Worm (Caenorhabditis elegans): ENCODE data around the gene ilkp-1.

Gene ilkp-1

ce11 chrII:11092413-11092812 is 42.4 kb downstream of the ilkp-1 start, which contains the start of gene rpl-42:
Gene rpl-42 (plus strand): TSS chrII:11092713.
- TF ChIP-seq ztf-1 (GFP tag; conservative IDR thresholded peaks at IDR 0.05) = no peak
- no peak for TF ChIP-seq lin-39 (tag; optimal IDR thresholded peaks at IDR 0.05)
- TF ChIP-seq crh-2 (tag; optimal IDR thresholded peaks at IDR 0.05) = no peak
- no peak for TF ChIP-seq nhr-11 (tag; optimal IDR thresholded peaks at IDR 0.05)
- no peak for TF ChIP-seq fos-1 (tag; optimal IDR thresholded peaks at IDR 0.05)
- TF ChIP-seq ZK546.5 (tag; optimal IDR thresholded peaks at IDR 0.05) = no peak
- TF ChIP-seq lsy-2 (tag; optimal IDR thresholded peaks at IDR 0.05) = no peak
- no peak for TF ChIP-seq alr-1 (tag; optimal IDR thresholded peaks at IDR 0.05)
- TF ChIP-seq ceh-16 (tag; optimal IDR thresholded peaks at IDR 0.05) = no peak
- no peak for TF ChIP-seq elt-3 (tag; optimal IDR thresholded peaks at IDR 0.05)
- no peak for TF ChIP-seq elt-1 (tag; optimal IDR thresholded peaks at IDR 0.05)
- TF ChIP-seq peb-1 (tag; optimal IDR thresholded peaks at IDR 0.05) = no peak
- no peak for TF ChIP-seq R02D3.7 (tag; optimal IDR thresholded peaks at IDR 0.05)
- no peak for TF ChIP-seq sem-4 (tag; optimal IDR thresholded peaks at IDR 0.05)
- no peak for TF ChIP-seq Y55F3AM.14 (GFP tag; optimal IDR thresholded peaks at IDR 0.05)
- TF ChIP-seq C34F6.9 (tag; optimal IDR thresholded peaks at IDR 0.05) = no peak
- no peak for TF ChIP-seq unc-62 (GFP tag; optimal IDR thresholded peaks at IDR 0.05)

DNA sequence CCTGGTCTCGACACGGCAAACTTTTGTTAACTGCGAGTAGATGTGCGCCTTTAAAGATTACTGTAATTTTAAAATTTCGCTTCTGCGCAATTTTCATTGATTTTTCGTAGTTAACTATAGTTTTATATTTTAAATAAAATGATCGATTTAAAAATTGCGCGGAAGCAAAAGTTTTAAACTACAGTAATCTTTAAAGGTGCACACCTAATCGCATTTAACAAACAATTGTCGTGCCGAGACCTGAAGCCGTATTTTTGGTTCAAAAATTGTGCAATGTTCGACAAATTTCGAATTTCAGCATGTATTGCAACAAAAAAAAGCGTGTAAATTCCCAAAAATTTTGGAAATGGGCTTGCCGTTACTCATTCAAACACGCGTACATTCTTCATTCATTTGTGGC is 44.4 kb downstream of the ilkp-1 start:
- TF ChIP-seq unc-55 (GFP tag; optimal IDR thresholded peaks at IDR 0.05) (no peak), alr-1 (tag; optimal IDR thresholded peaks at IDR 0.05) (no peak), nhr-77 (tag; optimal IDR thresholded peaks at IDR 0.05) (no peak), ama-1 (optimal IDR thresholded peaks at IDR 0.05) (no peak), unc-62 (GFP tag; optimal IDR thresholded peaks at IDR 0.05) (no peak), C34F6.9 (tag; optimal IDR thresholded peaks at IDR 0.05) (no peak), sma-9 (GFP tag; optimal IDR thresholded peaks at IDR 0.05) (no peak), sma-9 (tag; optimal IDR thresholded peaks at IDR 0.05) (no peak), lin-39 (tag; optimal IDR thresholded peaks at IDR 0.05) (no peak), egl-27 (tag; optimal IDR thresholded peaks at IDR 0.05) (no peak), crh-2 (tag; optimal IDR thresholded peaks at IDR 0.05) (no peak), R02D3.7 (tag; optimal IDR thresholded peaks at IDR 0.05) (no peak), mdl-1 (tag; optimal IDR thresholded peaks at IDR 0.05) (no peak), ztf-4 (tag; optimal IDR thresholded peaks at IDR 0.05) (no peak), zag-1 (tag; optimal IDR thresholded peaks at IDR 0.05) (no peak), nhr-21 (tag; optimal IDR thresholded peaks at IDR 0.05) (no peak), peb-1 (tag; optimal IDR thresholded peaks at IDR 0.05) (no peak)

ce11 chrII:11096233-11096632 is 46.2 kb downstream of the ilkp-1 start, which contains the start of gene nbs-1:
Gene nbs-1 (minus strand): TSS chrII:11096478.
- no peak for TF ChIP-seq C34F6.9 (tag; optimal IDR thresholded peaks at IDR 0.05)
- no peak for TF ChIP-seq snpc-4 (tag; optimal IDR thresholded peaks at IDR 0.05)
- no peak for TF ChIP-seq ztf-11 (tag; optimal IDR thresholded peaks at IDR 0.05)
- TF ChIP-seq sma-3 (GFP tag; optimal IDR thresholded peaks at IDR 0.05) = no peak
- TF ChIP-seq lsy-2 (tag; optimal IDR thresholded peaks at IDR 0.05) = no peak
- TF ChIP-seq nhr-21 (tag; optimal IDR thresholded peaks at IDR 0.05) = no peak
- TF ChIP-seq unc-62 (GFP tag; optimal IDR thresholded peaks at IDR 0.05) = no peak
- no peak for TF ChIP-seq nhr-237 (tag; optimal IDR thresholded peaks at IDR 0.05)
- TF ChIP-seq F13H6.1 (tag; optimal IDR thresholded peaks at IDR 0.05) = no peak
- TF ChIP-seq nhr-12 (tag; optimal IDR thresholded peaks at IDR 0.05) = no peak
- TF ChIP-seq aly-2 (tag; optimal IDR thresholded peaks at IDR 0.05) = no peak
- no peak for TF ChIP-seq ceh-82 (tag; optimal IDR thresholded peaks at IDR 0.05)
- TF ChIP-seq Y55F3AM.14 (GFP tag; optimal IDR thresholded peaks at IDR 0.05) = no peak
- no peak for TF ChIP-seq unc-39 (tag; optimal IDR thresholded peaks at IDR 0.05)
- no peak for TF ChIP-seq mbf-1 (tag; optimal IDR thresholded peaks at IDR 0.05)
- no peak for TF ChIP-seq elt-3 (tag; optimal IDR thresholded peaks at IDR 0.05)

DNA sequence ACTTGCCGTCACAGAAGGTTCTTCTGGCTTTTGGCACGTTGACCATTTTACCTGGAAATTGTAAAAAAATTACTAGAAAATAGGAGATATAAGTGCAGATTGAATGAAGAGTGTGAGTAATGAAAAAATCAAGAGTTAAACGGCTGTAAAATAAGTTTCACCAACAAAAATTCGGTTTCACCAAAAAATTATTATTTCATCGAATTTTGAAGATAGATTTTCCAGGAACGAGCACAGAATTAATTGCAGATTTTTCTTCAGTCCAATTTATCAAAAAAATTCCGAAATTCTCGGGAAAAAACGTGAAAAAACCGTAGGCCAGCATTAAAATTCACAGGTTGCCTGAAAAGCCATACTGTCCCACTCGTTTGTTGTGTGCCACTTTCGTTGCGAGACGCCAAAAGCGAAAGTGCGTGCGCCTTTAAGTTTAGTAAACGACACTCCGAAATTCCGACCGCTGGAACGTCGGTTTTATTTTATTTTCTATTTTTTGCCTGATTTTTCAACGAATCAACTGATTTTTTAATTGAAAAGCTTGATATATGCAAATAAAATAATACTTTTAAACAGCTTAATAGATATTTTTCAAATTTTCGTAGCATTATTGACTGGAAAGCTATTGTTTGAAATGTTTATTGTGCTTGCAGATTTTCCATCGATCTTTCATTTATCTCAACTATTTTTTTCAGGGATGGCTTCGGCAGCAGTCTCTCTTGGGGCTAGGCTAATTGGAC is 47.3 kb downstream of the ilkp-1 start, which contains the start of the genes rpl-36.A and nuo-1:
rpl-36.A (minus strand) TSS at position 51 of the 734 bp plus-strand sequence.
nuo-1 (plus strand) TSS at position 684 of the 734 bp plus-strand sequence.
- TF ChIP-seq ceh-16 (tag; optimal IDR thresholded peaks at IDR 0.05) (no peak), dmd-4 (tag; optimal IDR thresholded peaks at IDR 0.05) (no peak), sma-3 (GFP tag; optimal IDR thresholded peaks at IDR 0.05) (peak; percentile 80), fos-1 (tag; optimal IDR thresholded peaks at IDR 0.05) (peak; percentile 73), lin-11 (tag; optimal IDR thresholded peaks at IDR 0.05) (peak; percentile 88), crh-2 (tag; optimal IDR thresholded peaks at IDR 0.05) (peak; percentile 89), peb-1 (tag; optimal IDR thresholded peaks at IDR 0.05) (no peak), C34F6.9 (tag; optimal IDR thresholded peaks at IDR 0.05) (peak; percentile 94), mdl-1 (tag; optimal IDR thresholded peaks at IDR 0.05) (peak in 1 of 2 experiments; percentile 13), nhr-21 (tag; optimal IDR thresholded peaks at IDR 0.05) (peak; percentile 83), nhr-23 (tag; optimal IDR thresholded peaks at IDR 0.05) (no peak), lsy-2 (tag; optimal IDR thresholded peaks at IDR 0.05) (peak; percentile 92 to 99), zag-1 (tag; optimal IDR thresholded peaks at IDR 0.05) (peak; percentile 66), elt-3 (tag; optimal IDR thresholded peaks at IDR 0.05) (no peak), gmeb-1 (tag; optimal IDR thresholded peaks at IDR 0.05) (peak; percentile 83), nhr-25 (tag; optimal IDR thresholded peaks at IDR 0.05) (peak; percentile 86), nhr-129 (tag; optimal IDR thresholded peaks at IDR 0.05) (peak; percentile 90), sem-4 (tag; optimal IDR thresholded peaks at IDR 0.05) (peak; percentile 12), lin-39 (tag; optimal IDR thresholded peaks at IDR 0.05) (no peak), sma-9 (GFP tag; optimal IDR thresholded peaks at IDR 0.05) (peak; percentile 67), sma-9 (tag; optimal IDR thresholded peaks at IDR 0.05) (no peak), ztf-4 (tag; optimal IDR thresholded peaks at IDR 0.05) (peak; percentile 54), ama-1 (optimal IDR thresholded peaks at IDR 0.05) (peak; percentile 43), blmp-1 (tag; optimal IDR thresholded peaks at IDR 0.05; ENCODE audit: insufficient read depth) (peak; percentile 94), snpc-4 (tag; optimal IDR thresholded peaks at IDR 0.05) (peak; percentile 76), ZK546.5 (tag; optimal IDR thresholded peaks at IDR 0.05) (peak; percentile 33)
